Worm (Caenorhabditis elegans) whole organism, early embryonic: ENCODE measurements around the gene M28.8.

ENCODE experiments used
- ama-1 ChIP-seq: fragments of 150-350 bp; optimal IDR thresholded peaks from 2 replicates; lab custom pipeline; 2014
- flt-1 ChIP-seq: fragments of 200-800 bp; sonication (Bioruptor generic); IDR thresholded peaks from 2 replicates; pipeline ENCODE4 v1.3.6; 2022; ENCODE audit warnings: missing genetic modification characterization, missing compliant biosample characterization
- hmbx-1 ChIP-seq: sonication (generic microtip); optimal IDR thresholded peaks from 2 replicates; lab custom pipeline; 2016; ENCODE audit warnings: mild to moderate bottlenecking, missing genetic modification characterization, missing compliant biosample characterization
- sea-1 ChIP-seq: fragments of 200-800 bp; sonication (Bioruptor generic); conservative IDR thresholded peaks from 2 replicates; pipeline ENCODE4 v1.3.6; 2022; ENCODE audit warnings: missing genetic modification characterization, missing compliant biosample characterization
- tbx-37 ChIP-seq: fragments of 200-800 bp; sonication (Bioruptor generic); conservative IDR thresholded peaks from 2 replicates; pipeline ENCODE4 v1.3.6; 2022; ENCODE audit warnings: missing genetic modification reagents, missing genetic modification characterization, missing compliant biosample characterization

DNA sequence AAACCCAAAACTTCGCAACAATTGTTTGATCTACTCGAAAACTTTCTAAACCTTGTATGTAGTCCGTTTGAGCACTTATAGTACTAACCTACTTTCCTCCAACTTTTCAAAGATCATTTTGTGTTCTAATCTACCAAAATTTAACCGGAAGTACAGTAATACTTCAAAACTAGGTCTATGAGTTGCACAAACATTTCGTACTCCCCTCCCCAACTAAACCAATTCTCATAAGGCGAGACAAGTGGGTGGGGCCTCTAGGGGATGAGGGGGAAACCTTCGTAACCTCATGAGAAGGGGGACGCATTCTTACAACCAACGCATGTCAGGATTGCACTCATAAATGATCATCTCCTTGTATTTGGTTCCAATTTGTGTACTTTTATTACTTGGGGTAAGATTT lies 6.1 kb upstream of the M28.8 start, which contains the start of gene cutl-9:
- TF ChIP-seq flt-1 (no peak), ama-1 (no peak), hmbx-1 (no peak), sea-1 (GFP tag; lab: Robert Waterston, UW) (no peak), tbx-37 (GFP tag; lab: Robert Waterston, UW) (no peak)
